Worm (Caenorhabditis elegans) whole organism, mixed stage, embryonic: ENCODE measurements around the gene clec-169.

Experiments used
- blmp-1 ChIP-seq: fragments of 150-350 bp; optimal IDR thresholded peaks from 2 replicates; lab custom pipeline; 2014; ENCODE audit warnings: missing biosample characterization, missing genetic modification characterization
- ceh-39 ChIP-seq: fragments of 150-350 bp; optimal IDR thresholded peaks from 2 replicates; lab custom pipeline; 2014; ENCODE audit warnings: missing biosample characterization, missing genetic modification characterization
- ceh-43 ChIP-seq: fragments of 200-800 bp; sonication (Bioruptor generic); optimal IDR thresholded peaks from 2 replicates; lab custom pipeline; 2018; ENCODE audit warnings: mild to moderate bottlenecking, missing genetic modification characterization, moderate library complexity, missing compliant biosample characterization
- ces-1 ChIP-seq: fragments of 150-350 bp; optimal IDR thresholded peaks from 2 replicates; lab custom pipeline; 2014; ENCODE audit warnings: missing biosample characterization, missing genetic modification reagents, missing genetic modification characterization
- elt-1 ChIP-seq: sonication (generic microtip); optimal IDR thresholded peaks from 2 replicates; lab custom pipeline; 2017; ENCODE audit warnings: missing genetic modification characterization, mild to moderate bottlenecking, missing compliant biosample characterization, antibody characterized with exemption, moderate library complexity, borderline replicate concordance; ENCODE audit not compliant: insufficient read depth
- elt-3 ChIP-seq: fragments of 150-350 bp; optimal IDR thresholded peaks from 2 replicates; lab custom pipeline; 2014; ENCODE audit warnings: missing biosample characterization, missing genetic modification characterization
- mep-1 ChIP-seq: fragments of 150-350 bp; optimal IDR thresholded peaks from 2 replicates; lab custom pipeline; 2017; ENCODE audit warnings: missing biosample characterization, missing genetic modification reagents, missing genetic modification characterization, inconsistent platforms
- nhr-12 ChIP-seq: fragments of 150-350 bp; optimal IDR thresholded peaks from 2 replicates; lab custom pipeline; 2014; ENCODE audit warnings: missing biosample characterization, missing genetic modification characterization
- nhr-76 ChIP-seq: sonication (generic microtip); optimal IDR thresholded peaks from 2 replicates; lab custom pipeline; 2017; ENCODE audit warnings: missing biosample characterization, missing genetic modification characterization
- pha-4 ChIP-seq: fragments of 150-350 bp; optimal IDR thresholded peaks from 2 replicates; lab custom pipeline; 2018; ENCODE audit warnings: missing biosample characterization, missing genetic modification reagents, missing genetic modification characterization
- sptf-1 ChIP-seq: sonication (generic microtip); optimal IDR thresholded peaks from 2 replicates; lab custom pipeline; 2017; ENCODE audit warnings: mild to moderate bottlenecking, missing genetic modification characterization, moderate library complexity, missing compliant biosample characterization
- unc-39 ChIP-seq: fragments of 150-350 bp; optimal IDR thresholded peaks from 2 replicates; lab custom pipeline; 2014; ENCODE audit warnings: missing biosample characterization, missing genetic modification characterization
- unc-62 ChIP-seq: fragments of 150-350 bp; optimal IDR thresholded peaks from 2 replicates; lab custom pipeline; 2014; ENCODE audit warnings: missing biosample characterization, missing genetic modification reagents, missing genetic modification characterization
- ztf-11 ChIP-seq: fragments of 150-350 bp; optimal IDR thresholded peaks from 2 replicates; lab custom pipeline; 2014; ENCODE audit warnings: missing biosample characterization, missing genetic modification characterization

ce11 chrIV:1225596-1226232 is 35.4 kb upstream of the clec-169 start, which contains the start of gene W09G12.8:
- TF ChIP-seq unc-39 (tag; lab: Kevin White, UChicago) (no peak), elt-1 (no peak), ztf-11 (no peak), pha-4 (no peak), blmp-1 (tag; lab: Kevin White, UChicago) (no peak), elt-3 (tag; lab: Kevin White, UChicago) (no peak), nhr-76 (tag; lab: Kevin White, UChicago) (no peak), sptf-1 (tag; lab: Kevin White, UChicago) (no peak), ces-1 (GFP tag; lab: Kevin White, UChicago) (no peak), unc-62 (GFP tag; lab: Kevin White, UChicago) (no peak), ceh-43 (no peak), mep-1 (tag; lab: Kevin White, UChicago) (no peak), ceh-39 (no peak), nhr-12 (tag; lab: Kevin White, UChicago) (no peak)
